Fruit fly (Drosophila melanogaster): ENCODE results near the gene ArgRS.

dm6 chrX:15868781-15869180, 24.8 kb upstream of the ArgRS start:
- TF ChIP-seq CG8478 (optimal IDR thresholded peaks at IDR 0.05) = no peak
- TF ChIP-seq CTCF (optimal IDR thresholded peaks at IDR 0.05) = no peak
